Worm (Caenorhabditis elegans): Measurements from ENCODE around the gene glb-27.
A peak's percentile ranks its signal among the peaks of the same experiment; 100 is the strongest.

Gene glb-27

ce11 chrII:8561227-8561626, 5.2 kb upstream of the glb-27 start, which contains the start of gene iff-2:
iff-2 (minus strand) TSS chrII:8561367.
- peak; percentile 46 for TF ChIP-seq pha-2 (tag; optimal IDR thresholded peaks at IDR 0.05)
- TF ChIP-seq che-1 (tag; optimal IDR thresholded peaks at IDR 0.05): no peak
- peak; percentile 43; the same call in 1 of the 2 replicates for TF ChIP-seq unc-3 (GFP tag; conservative IDR thresholded peaks at IDR 0.05)
- peak; percentile 48 for TF ChIP-seq unc-3 (tag; optimal IDR thresholded peaks at IDR 0.05)
- TF ChIP-seq rnt-1 (tag; optimal IDR thresholded peaks at IDR 0.05): peak; percentile 95
- TF ChIP-seq ztf-16 (tag; optimal IDR thresholded peaks at IDR 0.05): peak; percentile 83
- TF ChIP-seq hlh-13 (GFP tag; optimal IDR thresholded peaks at IDR 0.05): no peak
- peak; percentile 49 for TF ChIP-seq ceh-48 (tag; optimal IDR thresholded peaks at IDR 0.05)
- no peak for TF ChIP-seq ahr-1 (tag; optimal IDR thresholded peaks at IDR 0.05)
- TF ChIP-seq fkh-10 (GFP tag; optimal IDR thresholded peaks at IDR 0.05): peak; percentile 59
- peak; percentile 28 for TF ChIP-seq hlh-6 (tag; optimal IDR thresholded peaks at IDR 0.05)
- TF ChIP-seq dve-1 (tag; optimal IDR thresholded peaks at IDR 0.05): peak; percentile 98
- TF ChIP-seq fkh-6 (tag; optimal IDR thresholded peaks at IDR 0.05): peak; percentile 68
- no peak for TF ChIP-seq elt-4 (tag; optimal IDR thresholded peaks at IDR 0.05)
- no peak for TF ChIP-seq gmeb-2 (tag; optimal IDR thresholded peaks at IDR 0.05)
- TF ChIP-seq ceh-2 (tag; optimal IDR thresholded peaks at IDR 0.05): peak; percentile 76
- TF ChIP-seq K09A11.1 (tag; optimal IDR thresholded peaks at IDR 0.05; ENCODE audit: insufficient read depth): peak; percentile 80
- peak; percentile 66 for TF ChIP-seq F13H6.1 (tag; optimal IDR thresholded peaks at IDR 0.05)
- TF ChIP-seq ceh-6 (GFP tag; optimal IDR thresholded peaks at IDR 0.05): peak; percentile 56
- TF ChIP-seq hlh-15 (tag; optimal IDR thresholded peaks at IDR 0.05): no peak
- peak; percentile 73 for TF ChIP-seq pqm-1 (tag; optimal IDR thresholded peaks at IDR 0.05)
- peak; percentile 95 for TF ChIP-seq ceh-31 (tag; optimal IDR thresholded peaks at IDR 0.05)
- TF ChIP-seq ref-2 (tag; optimal IDR thresholded peaks at IDR 0.05): peak; percentile 97
- TF ChIP-seq pax-1 (tag; optimal IDR thresholded peaks at IDR 0.05): peak; percentile 83
- peak; percentile 37 for TF ChIP-seq ttx-3 (tag; optimal IDR thresholded peaks at IDR 0.05)
- TF ChIP-seq pros-1 (tag; optimal IDR thresholded peaks at IDR 0.05): peak; percentile 96
- TF ChIP-seq pag-3 (tag; optimal IDR thresholded peaks at IDR 0.05; ENCODE audit: borderline replicate concordance): no peak
- TF ChIP-seq eyg-1 (tag; optimal IDR thresholded peaks at IDR 0.05): no peak
- TF ChIP-seq unc-55 (GFP tag; optimal IDR thresholded peaks at IDR 0.05): peak; percentile 86
- TF ChIP-seq ceh-19 (GFP tag; optimal IDR thresholded peaks at IDR 0.05): peak; percentile 62
- peak; percentile 69 for TF ChIP-seq T23F11.4 (GFP tag; optimal IDR thresholded peaks at IDR 0.05)
- TF ChIP-seq ceh-45 (GFP tag; IDR thresholded peaks at IDR 0.05): peak; percentile 62; the same call in 1 of the 2 replicates
- peak; percentile 72 for TF ChIP-seq pat-9 (tag; optimal IDR thresholded peaks at IDR 0.05)
- TF ChIP-seq elt-2 (tag; optimal IDR thresholded peaks at IDR 0.05): peak; percentile 91
- peak; percentile 83 for TF ChIP-seq ceh-14 (tag; optimal IDR thresholded peaks at IDR 0.05)
- peak; percentile 1 for TF ChIP-seq dmd-4 (tag; optimal IDR thresholded peaks at IDR 0.05; ENCODE audit: borderline replicate concordance)
- peak; percentile 50 for TF ChIP-seq sox-4 (tag; optimal IDR thresholded peaks at IDR 0.05)
- TF ChIP-seq nhr-232 (tag; optimal IDR thresholded peaks at IDR 0.05): no peak
- TF ChIP-seq ceh-30 (tag; optimal IDR thresholded peaks at IDR 0.05): peak; percentile 39
- TF ChIP-seq ceh-18 (tag; optimal IDR thresholded peaks at IDR 0.05): peak; percentile 99
- TF ChIP-seq zip-5 (tag; optimal IDR thresholded peaks at IDR 0.05): no peak
- TF ChIP-seq nfya-1 (tag; optimal IDR thresholded peaks at IDR 0.05): peak; percentile 97
- peak; percentile 48 for TF ChIP-seq tbx-7 (tag; optimal IDR thresholded peaks at IDR 0.05)
- no peak for TF ChIP-seq npax-4 (tag; optimal IDR thresholded peaks at IDR 0.05)
- no peak for TF ChIP-seq mec-3 (tag; optimal IDR thresholded peaks at IDR 0.05; ENCODE audit: borderline replicate concordance)
- no peak for TF ChIP-seq ceh-24 (tag; optimal IDR thresholded peaks at IDR 0.05)
- TF ChIP-seq unc-86 (tag; optimal IDR thresholded peaks at IDR 0.05): peak; percentile 76
- no peak for TF ChIP-seq fax-1 (tag; optimal IDR thresholded peaks at IDR 0.05)
- TF ChIP-seq ceh-9 (tag; optimal IDR thresholded peaks at IDR 0.05): no peak
- TF ChIP-seq ceh-22 (tag; optimal IDR thresholded peaks at IDR 0.05): peak; percentile 67
- TF ChIP-seq nhr-11 (tag; optimal IDR thresholded peaks at IDR 0.05): peak; percentile 62
- peak; percentile 51 for TF ChIP-seq ama-1 (optimal IDR thresholded peaks at IDR 0.05)
- peak; percentile 18 for TF ChIP-seq C38D4.7 (GFP tag; optimal IDR thresholded peaks at IDR 0.05)
- peak; percentile 41 for TF ChIP-seq odd-2 (tag; optimal IDR thresholded peaks at IDR 0.05)

Data from whole organism, late embryonic.